Fruit fly (Drosophila melanogaster): ENCODE data around the gene CG14258.

The CG14258 gene

DNA sequence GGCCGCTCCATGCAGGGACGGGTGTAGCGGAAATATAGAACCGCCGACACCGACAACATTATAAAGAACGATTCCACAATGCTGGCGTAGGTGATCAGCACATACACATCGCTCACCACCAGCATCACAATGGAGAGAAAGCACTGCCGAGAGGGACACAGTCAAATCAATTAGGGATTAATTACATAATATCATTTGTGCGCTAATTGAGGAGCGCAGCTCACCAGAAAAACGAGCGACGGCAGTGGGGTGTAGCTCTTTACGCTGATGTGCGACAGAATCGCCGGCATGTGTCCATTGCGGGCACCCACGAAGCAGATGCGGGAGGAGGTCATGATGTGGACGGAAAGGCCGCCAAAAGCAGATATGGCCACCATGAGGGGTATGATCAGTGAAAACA is 16.5 kb downstream of the CG14258 start:
- TF ChIP-seq h (optimal IDR thresholded peaks at IDR 0.05) (no peak), Myc (optimal IDR thresholded peaks at IDR 0.05) (no peak), insv (optimal IDR thresholded peaks at IDR 0.05) (no peak), Sin3A (optimal IDR thresholded peaks at IDR 0.05) (no peak), ttk (optimal IDR thresholded peaks at IDR 0.05) (no peak), psq (optimal IDR thresholded peaks at IDR 0.05) (no peak)

DNA sequence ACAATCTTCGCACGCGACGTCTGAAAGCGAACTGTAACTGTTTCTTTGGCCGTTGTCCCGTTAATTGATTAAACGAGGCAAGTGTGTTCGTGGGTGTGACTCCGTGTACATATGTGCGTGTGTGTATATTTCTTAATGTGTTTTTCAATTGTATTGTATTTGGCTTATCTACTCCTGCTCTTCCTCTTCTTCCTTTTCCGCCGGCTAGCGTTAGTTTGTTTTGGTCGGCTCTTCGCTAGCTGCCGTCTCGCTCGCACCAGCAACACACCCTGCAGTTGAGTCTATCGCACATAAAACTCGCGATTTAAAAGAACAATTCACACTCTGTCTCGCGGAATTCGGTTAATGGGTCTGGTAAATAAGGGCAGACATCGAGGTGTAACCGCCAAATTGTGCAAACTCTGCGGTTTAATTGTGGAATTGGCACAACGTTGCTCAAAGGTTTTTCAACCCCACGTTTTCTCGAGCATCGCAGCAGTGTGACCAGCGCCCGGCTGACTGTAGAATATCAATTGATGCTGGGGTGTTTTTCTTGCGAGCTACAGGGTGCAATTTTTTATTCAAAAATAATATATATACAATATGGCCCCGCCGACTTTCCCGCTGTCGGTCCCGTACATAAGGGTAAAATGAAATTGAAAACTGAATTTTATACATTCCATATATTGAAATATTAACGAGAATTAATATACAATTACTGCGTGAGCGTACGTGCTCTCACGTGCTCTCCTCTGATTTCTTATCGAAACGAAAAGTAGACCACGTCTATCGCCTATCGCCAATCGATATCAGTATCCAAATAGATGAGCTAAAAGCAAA is 19.1 kb downstream of the CG14258 start, which contains the start of the genes gb and CG5815:
gb (minus strand) TSS at position 487 of the 819 bp plus-strand sequence.
CG5815 (plus strand) TSS at position 783 of the 819 bp plus-strand sequence.
- TF ChIP-seq h (optimal IDR thresholded peaks at IDR 0.05) (no peak), Myc (optimal IDR thresholded peaks at IDR 0.05) (no peak), psq (optimal IDR thresholded peaks at IDR 0.05) (no peak), insv (optimal IDR thresholded peaks at IDR 0.05) (no peak), Sin3A (optimal IDR thresholded peaks at IDR 0.05) (no peak), ttk (optimal IDR thresholded peaks at IDR 0.05) (no peak)

DNA sequence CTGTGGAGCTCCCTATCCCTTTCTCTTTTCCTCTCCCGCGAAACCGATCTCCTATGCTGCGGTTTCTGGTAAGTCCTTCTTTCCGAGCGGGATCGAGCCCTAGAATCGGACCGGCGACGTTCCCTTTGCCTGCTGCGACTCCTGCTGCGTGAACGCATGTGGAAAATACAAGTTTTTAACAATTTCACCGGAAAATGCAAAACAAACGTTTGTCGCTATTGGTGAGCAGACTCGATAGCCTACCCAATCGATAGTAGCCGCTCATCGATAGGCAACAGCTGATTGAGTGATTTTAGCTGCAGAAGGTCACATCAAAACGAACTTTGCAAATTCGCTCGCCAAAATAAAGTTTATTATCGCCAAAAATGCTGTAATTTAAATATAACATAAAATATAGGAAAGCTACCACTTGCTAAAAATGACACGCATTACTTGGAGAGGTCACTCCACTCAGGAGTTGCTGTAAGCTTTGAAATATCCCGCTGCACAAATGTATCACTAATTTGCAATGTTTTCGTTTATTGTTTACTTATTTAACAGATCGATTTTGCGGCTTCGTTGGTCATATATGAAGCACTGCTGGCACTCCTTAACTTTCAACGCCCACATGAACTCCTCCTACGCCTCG is 23.6 kb downstream of the CG14258 start, which contains the start of the genes CG6066 and CG5880:
CG6066 (minus strand) TSS at position 243 of the 628 bp plus-strand sequence.
CG5880 (plus strand) TSS at position 281 of the 628 bp plus-strand sequence.
- TF ChIP-seq h (optimal IDR thresholded peaks at IDR 0.05) (no peak), psq (optimal IDR thresholded peaks at IDR 0.05) (no peak), ttk (optimal IDR thresholded peaks at IDR 0.05) (no peak), Sin3A (optimal IDR thresholded peaks at IDR 0.05) (no peak), insv (optimal IDR thresholded peaks at IDR 0.05) (no peak), Myc (optimal IDR thresholded peaks at IDR 0.05) (no peak)

DNA sequence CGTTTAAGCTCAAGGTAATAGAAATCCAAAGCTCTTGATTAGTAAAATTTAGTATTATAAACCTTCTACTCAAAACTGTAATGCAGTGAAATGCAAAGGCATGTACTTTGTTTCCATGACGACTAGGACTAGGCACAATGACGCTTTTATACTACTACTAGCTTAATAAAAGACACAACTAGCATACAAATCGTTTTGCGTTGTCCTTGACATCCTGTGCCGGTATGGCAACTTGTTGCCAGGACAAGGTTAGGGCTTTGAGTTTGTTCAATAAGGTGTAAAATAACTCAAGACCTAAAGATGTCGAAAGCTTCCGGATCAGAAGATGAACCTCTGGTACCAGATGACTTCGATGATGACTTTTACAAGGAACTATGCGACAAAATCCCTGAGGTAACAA is 25.4 kb downstream of the CG14258 start, which contains the start of gene CG5882:
CG5882 (plus strand) TSS at position 301 of the 400 bp plus-strand sequence.
- TF ChIP-seq ttk (optimal IDR thresholded peaks at IDR 0.05) (no peak), psq (optimal IDR thresholded peaks at IDR 0.05) (no peak), h (optimal IDR thresholded peaks at IDR 0.05) (no peak), Myc (optimal IDR thresholded peaks at IDR 0.05) (no peak), insv (optimal IDR thresholded peaks at IDR 0.05) (no peak), Sin3A (optimal IDR thresholded peaks at IDR 0.05) (no peak)

DNA sequence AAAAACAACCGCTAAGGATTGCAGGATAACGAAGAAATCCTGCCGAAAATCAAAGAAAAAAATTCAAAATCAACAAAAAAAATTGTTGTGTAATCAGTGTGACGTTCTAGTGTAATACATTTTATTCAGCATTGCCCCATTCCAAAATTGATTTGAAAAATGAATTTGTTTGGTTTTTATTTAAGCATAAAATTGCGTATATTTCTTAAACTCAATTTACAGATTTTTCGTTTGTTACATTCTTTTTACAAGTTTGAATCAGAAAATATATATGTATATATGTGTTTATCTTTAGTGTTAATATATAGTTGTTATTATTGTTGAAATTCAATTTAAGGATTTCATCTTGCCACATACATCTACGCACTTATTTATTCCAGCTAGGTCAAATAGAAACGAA is 31.6 kb downstream of the CG14258 start, which contains the start of gene CG6059:
CG6059 (minus strand) TSS at position 101 of the 400 bp plus-strand sequence.
- TF ChIP-seq Myc (optimal IDR thresholded peaks at IDR 0.05) = no peak
- TF ChIP-seq psq (optimal IDR thresholded peaks at IDR 0.05) = no peak
- TF ChIP-seq insv (optimal IDR thresholded peaks at IDR 0.05) = no peak
- no peak for TF ChIP-seq h (optimal IDR thresholded peaks at IDR 0.05)
- TF ChIP-seq ttk (optimal IDR thresholded peaks at IDR 0.05) = no peak
- no peak for TF ChIP-seq Sin3A (optimal IDR thresholded peaks at IDR 0.05)

DNA sequence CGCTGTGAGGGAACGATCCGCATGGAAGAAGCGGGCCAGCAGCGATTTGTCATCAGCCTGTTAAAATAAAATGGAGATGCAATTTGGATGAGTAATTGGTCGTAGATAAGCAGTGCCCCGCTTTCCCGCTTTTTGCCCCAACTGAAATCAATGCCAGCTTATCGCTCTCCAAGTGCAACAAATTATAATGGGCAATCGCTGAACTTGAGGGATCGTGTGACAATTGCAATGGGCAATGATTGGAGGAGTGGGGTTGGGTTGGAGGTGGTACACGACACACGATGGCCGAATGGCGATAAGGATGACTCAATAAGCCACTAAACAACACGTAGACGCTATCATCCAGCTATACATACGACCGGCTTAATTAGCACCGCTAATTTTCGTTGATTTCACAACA is 35.8 kb downstream of the CG14258 start:
- TF ChIP-seq h (optimal IDR thresholded peaks at IDR 0.05) (no peak), ttk (optimal IDR thresholded peaks at IDR 0.05) (no peak), Myc (optimal IDR thresholded peaks at IDR 0.05) (no peak), insv (optimal IDR thresholded peaks at IDR 0.05) (no peak), Sin3A (optimal IDR thresholded peaks at IDR 0.05) (no peak), psq (optimal IDR thresholded peaks at IDR 0.05) (no peak)

DNA sequence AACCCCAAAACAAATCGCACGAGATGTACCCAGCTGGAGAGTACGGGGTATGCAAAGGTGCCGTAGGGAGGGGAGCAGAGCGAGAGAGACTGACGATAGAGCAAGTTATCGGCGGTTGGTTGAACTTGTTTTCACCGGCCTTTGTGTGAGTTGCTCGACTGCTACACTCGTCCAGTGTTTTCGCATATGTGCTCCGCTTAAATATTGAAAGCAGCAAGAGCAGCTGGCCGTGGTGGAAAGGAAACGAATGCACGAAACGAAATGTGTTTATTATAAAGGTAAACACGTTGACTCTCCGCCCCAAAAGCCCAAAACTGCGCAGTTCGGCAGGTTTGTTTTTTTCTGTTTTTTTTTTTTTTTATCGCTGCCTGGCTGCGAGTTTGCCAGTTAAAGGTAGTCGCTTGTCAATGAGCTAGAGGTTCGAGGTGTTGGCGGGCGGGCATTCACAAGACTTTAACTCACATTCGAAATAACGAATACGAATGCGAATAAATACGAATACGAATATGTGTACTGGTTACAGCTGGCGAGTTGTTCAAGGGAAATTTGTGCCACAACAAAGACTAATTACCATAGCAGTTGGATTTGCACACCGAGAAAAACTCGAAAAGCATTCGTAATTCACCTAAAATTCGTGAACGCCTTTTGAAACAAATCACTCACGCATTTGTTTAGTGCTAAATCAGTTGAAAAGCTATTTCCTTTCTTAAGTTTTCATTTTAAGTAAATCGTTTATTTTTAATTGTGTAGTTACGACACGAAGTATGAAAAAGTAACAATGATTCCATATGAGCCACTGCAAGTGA is 36.8 kb downstream of the CG14258 start:
- TF ChIP-seq Sin3A (optimal IDR thresholded peaks at IDR 0.05) = no peak
- TF ChIP-seq Myc (optimal IDR thresholded peaks at IDR 0.05) = no peak
- no peak for TF ChIP-seq insv (optimal IDR thresholded peaks at IDR 0.05)
- TF ChIP-seq psq (optimal IDR thresholded peaks at IDR 0.05) = no peak
- no peak for TF ChIP-seq h (optimal IDR thresholded peaks at IDR 0.05)
- TF ChIP-seq ttk (optimal IDR thresholded peaks at IDR 0.05) = no peak

DNA sequence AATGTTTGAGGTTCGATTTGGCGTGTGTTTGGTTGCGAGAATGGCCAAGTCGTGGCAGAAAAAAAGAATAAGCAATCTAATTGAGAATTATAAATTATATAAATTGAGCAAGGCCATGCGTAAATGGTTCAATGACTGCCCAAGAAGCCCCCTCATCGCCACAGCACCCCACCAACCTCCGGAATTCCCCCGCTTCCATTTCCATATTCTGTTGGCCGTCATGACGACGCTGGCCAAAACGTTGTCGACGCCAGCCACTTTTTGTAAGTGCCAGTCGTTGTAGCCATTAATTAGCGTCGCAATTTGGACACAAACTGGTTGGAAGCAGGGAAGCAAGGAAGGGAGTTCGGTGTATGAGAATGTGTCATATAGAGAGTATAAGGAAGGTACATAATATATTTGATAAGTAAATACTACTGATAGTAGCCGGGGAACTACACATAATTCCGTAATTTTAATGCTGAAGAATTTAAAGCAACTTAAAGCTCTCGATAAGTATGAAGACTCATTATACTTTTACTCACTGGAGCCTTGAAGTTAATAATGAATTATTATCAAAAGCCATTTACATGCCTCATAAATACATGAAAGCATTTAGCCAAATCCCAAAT is 37.7 kb downstream of the CG14258 start:
- TF ChIP-seq psq (optimal IDR thresholded peaks at IDR 0.05) (no peak), insv (optimal IDR thresholded peaks at IDR 0.05) (no peak), Sin3A (optimal IDR thresholded peaks at IDR 0.05) (no peak), ttk (optimal IDR thresholded peaks at IDR 0.05) (no peak), Myc (optimal IDR thresholded peaks at IDR 0.05) (no peak), h (optimal IDR thresholded peaks at IDR 0.05) (no peak)

DNA sequence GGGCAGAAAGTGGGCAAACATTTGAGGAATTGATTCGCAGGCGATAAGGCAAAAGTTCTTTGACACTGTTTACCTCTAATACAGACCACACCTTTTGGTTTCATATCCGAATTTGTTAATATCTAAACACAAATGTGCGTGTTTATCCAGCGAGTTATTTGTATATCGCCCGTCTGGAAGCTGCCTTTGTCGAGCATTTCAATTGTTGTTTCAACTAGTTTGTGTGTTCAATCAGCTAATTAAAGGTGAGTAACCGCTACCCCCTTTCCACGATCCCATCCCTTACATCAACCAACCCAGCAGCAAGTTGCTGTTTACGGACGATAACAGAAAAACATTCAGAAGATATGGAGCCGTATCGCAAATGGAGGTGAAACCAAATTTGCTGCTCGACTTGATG is 38.5 kb downstream of the CG14258 start:
- no peak for TF ChIP-seq insv (optimal IDR thresholded peaks at IDR 0.05)
- no peak for TF ChIP-seq psq (optimal IDR thresholded peaks at IDR 0.05)
- no peak for TF ChIP-seq Sin3A (optimal IDR thresholded peaks at IDR 0.05)
- no peak for TF ChIP-seq ttk (optimal IDR thresholded peaks at IDR 0.05)
- TF ChIP-seq h (optimal IDR thresholded peaks at IDR 0.05) = no peak
- no peak for TF ChIP-seq Myc (optimal IDR thresholded peaks at IDR 0.05)

DNA sequence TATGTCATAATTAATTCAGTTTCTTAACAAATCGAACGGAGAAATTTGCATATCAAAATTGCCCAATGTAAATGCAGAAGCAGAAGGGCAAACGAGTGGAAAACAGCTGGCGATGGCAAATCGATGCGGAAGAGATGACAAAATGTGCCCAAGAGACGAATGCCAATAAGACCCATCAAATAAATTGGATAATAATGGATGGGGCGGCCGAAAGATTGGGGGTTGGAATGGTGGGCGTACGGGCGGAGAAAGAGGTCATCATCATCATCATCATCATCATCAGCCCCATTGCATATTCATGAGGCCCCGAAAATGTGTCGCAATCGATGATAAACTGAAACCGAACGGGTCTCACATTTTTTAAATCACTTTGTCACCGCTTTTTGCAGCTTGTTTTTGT is 41.0 kb downstream of the CG14258 start:
- TF ChIP-seq h (optimal IDR thresholded peaks at IDR 0.05) (no peak), Sin3A (optimal IDR thresholded peaks at IDR 0.05) (no peak), ttk (optimal IDR thresholded peaks at IDR 0.05) (no peak), Myc (optimal IDR thresholded peaks at IDR 0.05) (no peak), insv (optimal IDR thresholded peaks at IDR 0.05) (no peak), psq (optimal IDR thresholded peaks at IDR 0.05) (no peak)

Data from Kc167 (cell line).